Worm (Caenorhabditis elegans): ENCODE data around the gene B0564.2.

- TF ChIP-seq sma-3 (GFP tag; optimal IDR thresholded peaks at IDR 0.05): peak; percentile 36
- TF ChIP-seq F13H6.1 (tag; optimal IDR thresholded peaks at IDR 0.05): no peak
These were observed 27.3 kb upstream of the B0564.2 start for ce11 chrIV:13080185-13080584.
